Worm (Caenorhabditis elegans): ENCODE results near the gene M05D6.5.

M05D6.5 gene

ce11 chrII:8456681-8457389 is 25.2 kb downstream of the M05D6.5 start:
- TF ChIP-seq mab-5 (tag; optimal IDR thresholded peaks at IDR 0.05) (no peak), unc-55 (GFP tag; optimal IDR thresholded peaks at IDR 0.05) (no peak), nhr-237 (tag; optimal IDR thresholded peaks at IDR 0.05) (no peak), unc-39 (tag; optimal IDR thresholded peaks at IDR 0.05) (no peak), mbf-1 (tag; optimal IDR thresholded peaks at IDR 0.05) (no peak), crh-2 (tag; optimal IDR thresholded peaks at IDR 0.05) (no peak), sma-9 (GFP tag; optimal IDR thresholded peaks at IDR 0.05) (no peak), sma-9 (tag; optimal IDR thresholded peaks at IDR 0.05) (no peak), lin-11 (tag; optimal IDR thresholded peaks at IDR 0.05) (no peak), nhr-21 (tag; optimal IDR thresholded peaks at IDR 0.05) (no peak), nhr-10 (tag; optimal IDR thresholded peaks at IDR 0.05) (no peak), gmeb-1 (tag; optimal IDR thresholded peaks at IDR 0.05) (no peak)

ce11 chrII:8456094-8456493 is 25.9 kb downstream of the M05D6.5 start, which contains the start of gene F22B5.6:
F22B5.6 (minus strand) TSS chrII:8456194.
- TF ChIP-seq mab-5 (tag; optimal IDR thresholded peaks at IDR 0.05) = no peak
- no peak for TF ChIP-seq fos-1 (tag; optimal IDR thresholded peaks at IDR 0.05)
- no peak for TF ChIP-seq lin-39 (tag; optimal IDR thresholded peaks at IDR 0.05)
- no peak for TF ChIP-seq lin-13 (GFP tag; optimal IDR thresholded peaks at IDR 0.05)
- no peak for TF ChIP-seq ama-1 (optimal IDR thresholded peaks at IDR 0.05)
- TF ChIP-seq ztf-1 (GFP tag; conservative IDR thresholded peaks at IDR 0.05) = no peak
- TF ChIP-seq blmp-1 (tag; optimal IDR thresholded peaks at IDR 0.05; ENCODE audit: insufficient read depth) = no peak
- no peak for TF ChIP-seq nhr-6 (tag; optimal IDR thresholded peaks at IDR 0.05)
- TF ChIP-seq unc-62 (GFP tag; optimal IDR thresholded peaks at IDR 0.05) = no peak
- no peak for TF ChIP-seq nhr-129 (tag; optimal IDR thresholded peaks at IDR 0.05)
- no peak for TF ChIP-seq aly-2 (tag; optimal IDR thresholded peaks at IDR 0.05)
- no peak for TF ChIP-seq dmd-4 (tag; optimal IDR thresholded peaks at IDR 0.05)
- no peak for TF ChIP-seq Y55F3AM.14 (GFP tag; optimal IDR thresholded peaks at IDR 0.05)
- no peak for TF ChIP-seq lsy-2 (tag; optimal IDR thresholded peaks at IDR 0.05)

ce11 chrII:8454513-8454912 is 27.5 kb downstream of the M05D6.5 start, which contains the start of gene F22B5.5:
F22B5.5 (minus strand) TSS chrII:8454613.
- TF ChIP-seq nhr-21 (tag; optimal IDR thresholded peaks at IDR 0.05) (no peak), unc-39 (tag; optimal IDR thresholded peaks at IDR 0.05) (no peak), ceh-16 (tag; optimal IDR thresholded peaks at IDR 0.05) (no peak), elt-1 (tag; optimal IDR thresholded peaks at IDR 0.05) (no peak), unc-62 (GFP tag; optimal IDR thresholded peaks at IDR 0.05) (no peak), snpc-4 (tag; optimal IDR thresholded peaks at IDR 0.05) (no peak), lin-11 (tag; optimal IDR thresholded peaks at IDR 0.05) (no peak), nhr-10 (tag; optimal IDR thresholded peaks at IDR 0.05) (no peak), Y55F3AM.14 (GFP tag; optimal IDR thresholded peaks at IDR 0.05) (no peak), gmeb-1 (tag; optimal IDR thresholded peaks at IDR 0.05) (no peak), ztf-1 (GFP tag; conservative IDR thresholded peaks at IDR 0.05) (no peak), lin-13 (GFP tag; optimal IDR thresholded peaks at IDR 0.05) (no peak), nhr-23 (tag; optimal IDR thresholded peaks at IDR 0.05) (no peak), nhr-11 (tag; optimal IDR thresholded peaks at IDR 0.05) (no peak)

ce11 chrII:8451425-8451824 is 30.6 kb downstream of the M05D6.5 start:
- TF ChIP-seq R02D3.7 (tag; optimal IDR thresholded peaks at IDR 0.05) (no peak), unc-55 (GFP tag; optimal IDR thresholded peaks at IDR 0.05) (no peak), nhr-10 (tag; optimal IDR thresholded peaks at IDR 0.05) (no peak), gmeb-1 (tag; optimal IDR thresholded peaks at IDR 0.05) (no peak), ceh-82 (tag; optimal IDR thresholded peaks at IDR 0.05) (no peak), nhr-25 (tag; optimal IDR thresholded peaks at IDR 0.05) (no peak), skn-1 (tag; optimal IDR thresholded peaks at IDR 0.05) (no peak), lsy-2 (tag; optimal IDR thresholded peaks at IDR 0.05) (no peak), nhr-21 (tag; optimal IDR thresholded peaks at IDR 0.05) (no peak), lin-11 (tag; optimal IDR thresholded peaks at IDR 0.05) (no peak), ztf-11 (tag; optimal IDR thresholded peaks at IDR 0.05) (no peak), Y55F3AM.14 (GFP tag; optimal IDR thresholded peaks at IDR 0.05) (no peak), nhr-23 (tag; optimal IDR thresholded peaks at IDR 0.05) (no peak), nhr-237 (tag; optimal IDR thresholded peaks at IDR 0.05) (no peak), mbf-1 (tag; optimal IDR thresholded peaks at IDR 0.05) (no peak), zag-1 (tag; optimal IDR thresholded peaks at IDR 0.05) (peak; percentile 6), mab-5 (tag; optimal IDR thresholded peaks at IDR 0.05) (no peak), C34F6.9 (tag; optimal IDR thresholded peaks at IDR 0.05) (peak; percentile 23), sma-9 (GFP tag; optimal IDR thresholded peaks at IDR 0.05) (no peak), sma-9 (tag; optimal IDR thresholded peaks at IDR 0.05) (no peak), sma-3 (GFP tag; optimal IDR thresholded peaks at IDR 0.05) (no peak), nhr-11 (tag; optimal IDR thresholded peaks at IDR 0.05) (no peak), ZK546.5 (tag; optimal IDR thresholded peaks at IDR 0.05) (no peak), nhr-129 (tag; optimal IDR thresholded peaks at IDR 0.05) (peak; percentile 18), F13H6.1 (tag; optimal IDR thresholded peaks at IDR 0.05) (no peak)

All from whole organism, L2 larva.